Fruit fly (Drosophila melanogaster) whole organism, prepupa: ENCODE results near the gene CG13084.

ENCODE experiments used
- Blimp-1 ChIP-seq: fragments of 200-800 bp; sonication (Bioruptor generic); optimal IDR thresholded peaks from 3 replicates; lab custom pipeline; 2017; ENCODE audit warnings: missing biosample characterization, missing genetic modification characterization, mild to moderate bottlenecking, moderate library complexity, missing genetic modification reagents
- CG10631 ChIP-seq: fragments of 200-800 bp; sonication (Bioruptor generic); optimal IDR thresholded peaks from 2 replicates; lab custom pipeline; 2016; ENCODE audit warnings: missing biosample characterization, missing genetic modification characterization
- CG10669 ChIP-seq: fragments of 200-800 bp; sonication (Bioruptor generic); optimal IDR thresholded peaks from 3 replicates; lab custom pipeline; 2018; ENCODE audit warnings: missing biosample characterization, mild to moderate bottlenecking, missing genetic modification characterization, moderate library complexity
- CG11294 ChIP-seq: fragments of 200-800 bp; sonication (Bioruptor generic); IDR thresholded peaks from 2 replicates; pipeline ENCODE4 v1.3.6; 2022; ENCODE audit warnings: missing biosample characterization, missing genetic modification characterization
- CG11762 ChIP-seq: fragments of 200-800 bp; sonication (Bioruptor generic); optimal IDR thresholded peaks from 3 replicates; lab custom pipeline; 2016; ENCODE audit warnings: missing biosample characterization, missing genetic modification characterization; ENCODE audit not compliant: insufficient read depth
- CG11902 ChIP-seq: fragments of 200-800 bp; sonication (Bioruptor generic); optimal IDR thresholded peaks from 3 replicates; lab custom pipeline; 2016; ENCODE audit warnings: missing biosample characterization, missing genetic modification characterization
- CG15336 ChIP-seq: fragments of 200-800 bp; sonication (Bioruptor generic); IDR thresholded peaks from 2 replicates; pipeline ENCODE4 v1.3.6; 2022; ENCODE audit warnings: missing biosample characterization, missing genetic modification characterization
- CG1621 ChIP-seq: fragments of 200-800 bp; sonication (Bioruptor generic); optimal IDR thresholded peaks from 3 replicates; lab custom pipeline; 2018; ENCODE audit warnings: missing biosample characterization, mild to moderate bottlenecking, missing genetic modification characterization
- CG16779 ChIP-seq: fragments of 200-800 bp; sonication (Bioruptor generic); optimal IDR thresholded peaks from 3 replicates; lab custom pipeline; 2017; ENCODE audit warnings: missing biosample characterization, mild to moderate bottlenecking, missing genetic modification characterization
- CG3032 ChIP-seq: fragments of 200-800 bp; optimal IDR thresholded peaks from 2 replicates; lab custom pipeline; 2019; ENCODE audit warnings: missing biosample characterization, mild to moderate bottlenecking, missing genetic modification characterization, moderate library complexity
- CG31627 ChIP-seq: fragments of 200-800 bp; sonication (Bioruptor generic); optimal IDR thresholded peaks from 3 replicates; lab custom pipeline; 2016; ENCODE audit warnings: missing biosample characterization, missing genetic modification characterization
- CG32006 ChIP-seq: fragments of 200-800 bp; sonication (Bioruptor generic); optimal IDR thresholded peaks from 3 replicates; lab custom pipeline; 2017; ENCODE audit warnings: missing biosample characterization, mild to moderate bottlenecking, missing genetic modification characterization
- CG34406 ChIP-seq: fragments of 200-800 bp; sonication (Bioruptor generic); optimal IDR thresholded peaks from 3 replicates; lab custom pipeline; 2016; ENCODE audit warnings: missing biosample characterization, missing genetic modification characterization
- CG4318 ChIP-seq: fragments of 200-800 bp; sonication (Bioruptor generic); optimal IDR thresholded peaks from 3 replicates; lab custom pipeline; 2017; ENCODE audit warnings: missing biosample characterization, mild to moderate bottlenecking, missing genetic modification characterization
- CG6163 ChIP-seq: fragments of 200-800 bp; sonication (Bioruptor generic); IDR thresholded peaks from 3 replicates; pipeline ENCODE4 v1.3.6; 2022; ENCODE audit warnings: missing biosample characterization, missing genetic modification characterization
- CG6792 ChIP-seq: fragments of 200-800 bp; sonication (Bioruptor generic); optimal IDR thresholded peaks from 3 replicates; lab custom pipeline; 2016; ENCODE audit warnings: missing biosample characterization, missing genetic modification characterization
- CG6808 ChIP-seq: fragments of 200-800 bp; sonication (Bioruptor generic); optimal IDR thresholded peaks from 3 replicates; lab custom pipeline; 2017; ENCODE audit warnings: missing biosample characterization, missing genetic modification characterization, mild to moderate bottlenecking, moderate library complexity, missing genetic modification reagents
- CG6854 ChIP-seq: fragments of 200-800 bp; sonication (Bioruptor generic); optimal IDR thresholded peaks from 2 replicates; lab custom pipeline; 2017; ENCODE audit warnings: missing biosample characterization, mild to moderate bottlenecking, missing genetic modification characterization
- CG7368 ChIP-seq: fragments of 200-800 bp; sonication (Bioruptor generic); optimal IDR thresholded peaks from 3 replicates; lab custom pipeline; 2016; ENCODE audit warnings: missing biosample characterization, missing genetic modification characterization
- CG8319 ChIP-seq: fragments of 200-800 bp; sonication (Bioruptor generic); optimal IDR thresholded peaks from 3 replicates; lab custom pipeline; 2016; ENCODE audit warnings: missing biosample characterization, missing genetic modification characterization
- CG8632 ChIP-seq: fragments of 200-800 bp; sonication (Bioruptor generic); optimal IDR thresholded peaks from 3 replicates; lab custom pipeline; 2016; ENCODE audit warnings: missing biosample characterization, missing genetic modification characterization
- CG9139 ChIP-seq: fragments of 200-800 bp; sonication (Bioruptor generic); optimal IDR thresholded peaks from 3 replicates; lab custom pipeline; 2017; ENCODE audit warnings: missing biosample characterization, mild to moderate bottlenecking, missing genetic modification characterization
- Eip75B ChIP-seq: fragments of 200-800 bp; sonication (Bioruptor generic); optimal IDR thresholded peaks from 3 replicates; lab custom pipeline; 2016; ENCODE audit warnings: missing biosample characterization, missing genetic modification characterization
- Eip78C ChIP-seq: fragments of 200-800 bp; sonication (Bioruptor generic); peaks from one replicate; lab custom pipeline; 2016; ENCODE audit warnings: missing biosample characterization, missing genetic modification characterization
- Eip93F ChIP-seq: fragments of 200-800 bp; sonication (Bioruptor generic); optimal IDR thresholded peaks from 2 replicates; lab custom pipeline; 2016; ENCODE audit warnings: missing biosample characterization, mild to moderate bottlenecking, missing genetic modification characterization
- Ets21C ChIP-seq: fragments of 200-800 bp; sonication (Bioruptor generic); optimal IDR thresholded peaks from 3 replicates; lab custom pipeline; 2016; ENCODE audit warnings: missing biosample characterization, missing genetic modification characterization
- Ets96B ChIP-seq: fragments of 200-800 bp; optimal IDR thresholded peaks from 2 replicates; lab custom pipeline; 2019; ENCODE audit warnings: missing biosample characterization, mild to moderate bottlenecking, missing genetic modification characterization, moderate library complexity
- Gug ChIP-seq: fragments of 200-800 bp; sonication (Bioruptor generic); IDR thresholded peaks from 2 replicates; pipeline ENCODE4 v1.3.6; 2022; ENCODE audit warnings: missing biosample characterization, missing genetic modification characterization
- Hr38 ChIP-seq: sonication (Bioruptor generic); optimal IDR thresholded peaks from 2 replicates; lab custom pipeline; 2016; ENCODE audit warnings: missing biosample characterization, missing genetic modification characterization
- Hr39 ChIP-seq: fragments of 200-800 bp; sonication (Bioruptor generic); optimal IDR thresholded peaks from 2 replicates; lab custom pipeline; 2016; ENCODE audit warnings: missing biosample characterization, missing genetic modification characterization
- Lpt ChIP-seq: fragments of 200-800 bp; sonication (Bioruptor generic); optimal IDR thresholded peaks from 3 replicates; lab custom pipeline; 2016; ENCODE audit warnings: missing biosample characterization, missing genetic modification characterization
- Met ChIP-seq: fragments of 200-800 bp; sonication (Bioruptor generic); optimal IDR thresholded peaks from 3 replicates; lab custom pipeline; 2016; ENCODE audit warnings: missing biosample characterization, missing genetic modification characterization
- OdsH ChIP-seq: fragments of 200-800 bp; sonication (Bioruptor generic); optimal IDR thresholded peaks from 3 replicates; lab custom pipeline; 2016; ENCODE audit warnings: missing biosample characterization, missing genetic modification characterization
- Smox ChIP-seq: fragments of 200-800 bp; sonication (Bioruptor generic); optimal IDR thresholded peaks from 3 replicates; lab custom pipeline; 2016; ENCODE audit warnings: missing biosample characterization, missing genetic modification characterization
- Sox102F ChIP-seq: fragments of 200-800 bp; sonication (Bioruptor generic); optimal IDR thresholded peaks from 2 replicates; lab custom pipeline; 2016; ENCODE audit warnings: missing biosample characterization, mild to moderate bottlenecking, missing genetic modification characterization
- Sox15 ChIP-seq: fragments of 200-800 bp; sonication (Bioruptor generic); optimal IDR thresholded peaks from 3 replicates; lab custom pipeline; 2016; ENCODE audit warnings: missing biosample characterization, missing genetic modification characterization
- achi ChIP-seq: fragments of 200-800 bp; sonication (Bioruptor generic); optimal IDR thresholded peaks from 3 replicates; lab custom pipeline; 2016; ENCODE audit warnings: missing biosample characterization, missing genetic modification characterization
- acj6 ChIP-seq: fragments of 200-800 bp; sonication (Bioruptor generic); optimal IDR thresholded peaks from 3 replicates; lab custom pipeline; 2016; ENCODE audit warnings: missing biosample characterization, missing genetic modification characterization
- cyc ChIP-seq: fragments of 200-800 bp; sonication (Bioruptor generic); optimal IDR thresholded peaks from 3 replicates; lab custom pipeline; 2016; ENCODE audit warnings: missing biosample characterization, missing genetic modification characterization
- dac ChIP-seq: fragments of 200-800 bp; sonication (Bioruptor generic); optimal IDR thresholded peaks from 2 replicates; lab custom pipeline; 2017; ENCODE audit warnings: missing biosample characterization, mild to moderate bottlenecking, missing genetic modification characterization
- dsx ChIP-seq: fragments of 200-800 bp; optimal IDR thresholded peaks from 3 replicates; lab custom pipeline; 2019; ENCODE audit warnings: missing biosample characterization, mild to moderate bottlenecking, missing genetic modification characterization, moderate library complexity; ENCODE audit not compliant: poor library complexity, severe bottlenecking
- eg ChIP-seq: fragments of 200-800 bp; sonication (Bioruptor generic); IDR thresholded peaks from 3 replicates; pipeline ENCODE4 v1.3.6; 2022; ENCODE audit warnings: missing biosample characterization, missing genetic modification characterization
- fd59A ChIP-seq: fragments of 200-800 bp; sonication (Bioruptor generic); optimal IDR thresholded peaks from 2 replicates; lab custom pipeline; 2017; ENCODE audit warnings: missing biosample characterization, mild to moderate bottlenecking, missing genetic modification characterization, missing genetic modification reagents
- fd85E ChIP-seq: fragments of 200-800 bp; sonication (Bioruptor generic); optimal IDR thresholded peaks from 3 replicates; lab custom pipeline; 2016; ENCODE audit warnings: missing biosample characterization, missing genetic modification characterization
- fkh ChIP-seq: fragments of 200-800 bp; sonication (Bioruptor generic); optimal IDR thresholded peaks from 3 replicates; lab custom pipeline; 2017; ENCODE audit warnings: missing biosample characterization, mild to moderate bottlenecking, missing genetic modification characterization, moderate library complexity
- lz ChIP-seq: fragments of 200-800 bp; sonication (Bioruptor generic); optimal IDR thresholded peaks from 3 replicates; lab custom pipeline; 2016; ENCODE audit warnings: missing biosample characterization, missing genetic modification characterization
- net ChIP-seq: fragments of 200-800 bp; sonication (Bioruptor generic); optimal IDR thresholded peaks from 3 replicates; lab custom pipeline; 2016; ENCODE audit warnings: missing biosample characterization, missing genetic modification characterization
- pdm3 ChIP-seq: fragments of 200-800 bp; sonication (Bioruptor generic); optimal IDR thresholded peaks from 3 replicates; lab custom pipeline; 2016; ENCODE audit warnings: missing biosample characterization, missing genetic modification characterization
- salr ChIP-seq, 2 experiments: fragments of 200-800 bp; sonication (Bioruptor generic); optimal IDR thresholded peaks; 3 replicates each; lab custom pipeline; 2016 to 2018; ENCODE audit warnings: missing biosample characterization in 2 of 2, missing genetic modification characterization in 2 of 2, mild to moderate bottlenecking in 1 of 2
- ss ChIP-seq, 2 experiments: fragments of 200-800 bp; sonication (Bioruptor generic); optimal IDR thresholded peaks; 2 replicates in 1 of 2; 3 replicates in 1 of 2; lab custom pipeline; 2017 to 2018; ENCODE audit warnings: mild to moderate bottlenecking in 2 of 2, missing biosample characterization in 2 of 2, missing genetic modification characterization in 2 of 2, moderate library complexity in 1 of 2
- svp ChIP-seq: fragments of 200-800 bp; sonication (Bioruptor generic); peaks from one replicate; lab custom pipeline; 2016; ENCODE audit warnings: missing biosample characterization, missing genetic modification characterization
- vri ChIP-seq: fragments of 200-800 bp; sonication (Bioruptor generic); optimal IDR thresholded peaks from 3 replicates; lab custom pipeline; 2016; ENCODE audit warnings: missing biosample characterization, mild to moderate bottlenecking, missing genetic modification characterization

The CG13084 gene

dm6 chr2L:19517154-19517814 lies 32.6 kb downstream of the CG13084 start, which contains the start of gene Hasp:
TSS of gene Hasp (minus strand) at chr2L:19517204.
- TF ChIP-seq Sox102F: peak; percentile 30
- TF ChIP-seq Smox (GFP tag; lab: Kevin White, UChicago): peak; percentile 3
- no peak for TF ChIP-seq net (GFP tag; lab: Kevin White, UChicago)
- no peak for TF ChIP-seq fd59A (GFP tag; lab: Kevin White, UChicago)
- TF ChIP-seq Eip93F (GFP tag; lab: Kevin White, UChicago): no peak
- TF ChIP-seq Gug (GFP tag; lab: Robert Waterston, UW): no peak
- TF ChIP-seq CG8632 (GFP tag; lab: Kevin White, UChicago): no peak
- TF ChIP-seq CG11762 (GFP tag; lab: Kevin White, UChicago): no peak
- TF ChIP-seq lz: no peak
- TF ChIP-seq CG6854 (GFP tag; lab: Kevin White, UChicago): no peak
- no peak for TF ChIP-seq CG8319 (GFP tag; lab: Kevin White, UChicago)
- no peak for TF ChIP-seq Lpt
- TF ChIP-seq CG16779: no peak
- TF ChIP-seq Met: peak; percentile 19
- no peak for TF ChIP-seq CG6792 (GFP tag; lab: Kevin White, UChicago)
- no peak for TF ChIP-seq Eip78C (GFP tag; lab: Kevin White, UChicago)
- TF ChIP-seq Hr38 (GFP tag; lab: Kevin White, UChicago): no peak
- peak; percentile 41 for TF ChIP-seq CG15336 (GFP tag; lab: Robert Waterston, UW)
- no peak for TF ChIP-seq dsx (GFP tag; lab: Kevin White, UChicago)
- TF ChIP-seq cyc (GFP tag; lab: Kevin White, UChicago): no peak
- no peak for TF ChIP-seq CG3032 (tag; lab: Kevin White, UChicago)
- no peak for TF ChIP-seq dac (GFP tag; lab: Kevin White, UChicago)
- TF ChIP-seq CG1621 (tag; lab: Kevin White, UChicago): no peak
- no peak for TF ChIP-seq CG4318 (GFP tag; lab: Kevin White, UChicago)
- no peak for TF ChIP-seq vri (GFP tag; lab: Kevin White, UChicago)
- peak; percentile 17 for TF ChIP-seq CG34406 (GFP tag; lab: Kevin White, UChicago)
- TF ChIP-seq Eip75B (GFP tag; lab: Kevin White, UChicago): no peak
- TF ChIP-seq CG31627: peak; percentile 8
- peak; percentile 17 for TF ChIP-seq pdm3 (GFP tag; lab: Kevin White, UChicago)
- no peak for TF ChIP-seq CG10631
- TF ChIP-seq salr (GFP tag; optimal IDR thresholded peaks at IDR 0.05; lab: Kevin White, UChicago): no peak
- no peak for TF ChIP-seq CG9139 (GFP tag; lab: Kevin White, UChicago)
- TF ChIP-seq Sox15: no peak
- no peak for TF ChIP-seq fd85E (GFP tag; lab: Kevin White, UChicago)
- TF ChIP-seq OdsH (GFP tag; lab: Kevin White, UChicago): no peak
- no peak for TF ChIP-seq CG7368 (GFP tag; lab: Kevin White, UChicago)
- no peak for TF ChIP-seq CG11902 (GFP tag; lab: Kevin White, UChicago)
- no peak for TF ChIP-seq CG32006 (GFP tag; lab: Kevin White, UChicago)
- TF ChIP-seq acj6 (GFP tag; lab: Kevin White, UChicago): peak; percentile 19
- no peak for TF ChIP-seq fkh (GFP tag; lab: Kevin White, UChicago)
- TF ChIP-seq Ets21C: no peak
- TF ChIP-seq eg (GFP tag; lab: Robert Waterston, UW): 0 out of 3 replicates have a peak, but pooled peaks have one; percentile 32
- peak; percentile 42 for TF ChIP-seq svp (GFP tag; lab: Kevin White, UChicago)
- TF ChIP-seq CG6808 (GFP tag; lab: Kevin White, UChicago): no peak
- peak; percentile 19 for TF ChIP-seq Hr39
- peak; percentile 36 for TF ChIP-seq achi (GFP tag; lab: Kevin White, UChicago)
- no peak for TF ChIP-seq CG10669 (GFP tag; lab: Kevin White, UChicago)
- no peak for TF ChIP-seq CG6163
- no peak for TF ChIP-seq Ets96B (tag; lab: Kevin White, UChicago)
- TF ChIP-seq Blimp-1 (GFP tag; lab: Kevin White, UChicago): no peak
- TF ChIP-seq ss (GFP tag; optimal IDR thresholded peaks at IDR 0.05; lab: Kevin White, UChicago): no peak
- TF ChIP-seq CG11294 (GFP tag; lab: Robert Waterston, UW): no peak
